Worm (Caenorhabditis elegans): ENCODE results near the gene F56A8.8.

Gene F56A8.8

ce11 chrIII:13275784-13276183, 9.7 kb upstream of the F56A8.8 start (continued):
- no peak for TF ChIP-seq unc-39 (tag; optimal IDR thresholded peaks at IDR 0.05)
- TF ChIP-seq mdt-29 (GFP tag; IDR thresholded peaks at IDR 0.05), result no peak
- no peak for TF ChIP-seq nhr-42 (GFP tag; IDR thresholded peaks at IDR 0.05)
- TF ChIP-seq ZK337.2 (GFP tag; IDR thresholded peaks at IDR 0.05), result 0 out of 2 replicates have a peak, but pooled peaks have one; percentile 44
- TF ChIP-seq mep-1 (tag; optimal IDR thresholded peaks at IDR 0.05), result peak; percentile 74
- TF ChIP-seq lim-7 (GFP tag; IDR thresholded peaks at IDR 0.05), result no peak
- TF ChIP-seq F44E2.7 (GFP tag; IDR thresholded peaks at IDR 0.05), result no peak
- no peak for TF ChIP-seq lir-3 (tag; optimal IDR thresholded peaks at IDR 0.05)
- peak; percentile 21 to 80 for TF ChIP-seq lsy-2 (tag; optimal IDR thresholded peaks at IDR 0.05)
- no peak for TF ChIP-seq lin-29 (GFP tag; IDR thresholded peaks at IDR 0.05)
- no peak for TF ChIP-seq nhr-237 (tag; optimal IDR thresholded peaks at IDR 0.05)
- peak; percentile 85; the same call in 1 of the 2 replicates for TF ChIP-seq egl-43 (GFP tag; IDR thresholded peaks at IDR 0.05)
- no peak for TF ChIP-seq nhr-25 (tag; optimal IDR thresholded peaks at IDR 0.05; ENCODE audit: borderline replicate concordance, insufficient read depth)
- no peak for TF ChIP-seq ztf-7 (tag; optimal IDR thresholded peaks at IDR 0.05)
- TF ChIP-seq T26A8.4 (GFP tag; IDR thresholded peaks at IDR 0.05), result 0 out of 2 replicates have a peak, but pooled peaks have one; percentile 25
- TF ChIP-seq F26F4.8 (GFP tag; conservative IDR thresholded peaks at IDR 0.05), result no peak
- TF ChIP-seq dmd-9 (GFP tag; IDR thresholded peaks at IDR 0.05), result no peak
- no peak for TF ChIP-seq daf-8 (GFP tag; IDR thresholded peaks at IDR 0.05)
- TF ChIP-seq rbr-2 (tag; optimal IDR thresholded peaks at IDR 0.05), result peak; percentile 83
- TF ChIP-seq arid-1 (GFP tag; conservative IDR thresholded peaks at IDR 0.05), result no peak
- no peak for TF ChIP-seq ceh-28 (tag; optimal IDR thresholded peaks at IDR 0.05)
- TF ChIP-seq Y105C5A.15 (GFP tag; IDR thresholded peaks at IDR 0.05), result no peak
- TF ChIP-seq lin-38 (GFP tag; IDR thresholded peaks at IDR 0.05), result peak; percentile 51
- TF ChIP-seq T20F7.1 (GFP tag; optimal IDR thresholded peaks at IDR 0.05), result no peak
- TF ChIP-seq zag-1 (tag; optimal IDR thresholded peaks at IDR 0.05), result peak; percentile 56
- TF ChIP-seq sdz-12 (GFP tag; optimal IDR thresholded peaks at IDR 0.05), result peak; percentile 15
- TF ChIP-seq nhr-111 (GFP tag; optimal IDR thresholded peaks at IDR 0.05), result no peak
- TF ChIP-seq jun-1 (tag; optimal IDR thresholded peaks at IDR 0.05), result no peak
- TF ChIP-seq dve-1 (tag; optimal IDR thresholded peaks at IDR 0.05; ENCODE audit: insufficient read depth), result peak; percentile 60
- no peak for TF ChIP-seq ceh-44 (GFP tag; IDR thresholded peaks at IDR 0.05)
- TF ChIP-seq ZK546.5 (tag; optimal IDR thresholded peaks at IDR 0.05), result no peak
- TF ChIP-seq nhr-48 (tag; optimal IDR thresholded peaks at IDR 0.05), result no peak
- no peak for TF ChIP-seq cey-2 (tag; optimal IDR thresholded peaks at IDR 0.05; ENCODE audit: borderline replicate concordance, insufficient read depth)
- TF ChIP-seq zfp-2 (tag; optimal IDR thresholded peaks at IDR 0.05), result no peak
- peak; percentile 39 for TF ChIP-seq nhr-11 (tag; optimal IDR thresholded peaks at IDR 0.05)
- TF ChIP-seq lin-13 (GFP tag; optimal IDR thresholded peaks at IDR 0.05), result no peak
- no peak for TF ChIP-seq fos-1 (tag; optimal IDR thresholded peaks at IDR 0.05)
- peak; percentile 72 for TF ChIP-seq hmg-1.1 (GFP tag; IDR thresholded peaks at IDR 0.05)

DNA sequence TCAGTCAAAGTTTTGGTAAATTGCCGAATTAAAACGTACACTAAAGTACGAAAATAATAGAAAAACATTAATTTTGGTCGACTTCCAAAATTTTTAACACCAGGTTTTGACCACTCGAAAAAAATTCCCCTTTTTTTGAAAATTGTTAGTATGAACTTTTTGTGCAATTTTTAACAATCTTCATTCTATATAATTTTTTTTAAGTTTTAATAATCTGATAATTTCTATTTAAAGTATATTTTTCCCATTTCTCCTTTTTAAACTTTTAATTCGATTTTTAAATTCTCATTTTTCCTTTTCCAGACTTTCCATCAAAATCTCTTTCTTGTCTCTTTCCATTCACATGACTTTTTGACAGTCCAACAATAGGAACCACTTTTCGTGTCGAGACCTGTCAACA, 8.6 kb upstream of the F56A8.8 start, which contains the start of gene unc-64:
unc-64 (plus strand) TSS at position 301 of the 400 bp plus-strand sequence.
- TF ChIP-seq Y48G9A.11 (GFP tag; IDR thresholded peaks at IDR 0.05), result no peak
- no peak for TF ChIP-seq fkh-10 (GFP tag; optimal IDR thresholded peaks at IDR 0.05)
- TF ChIP-seq F37D6.2 (tag; optimal IDR thresholded peaks at IDR 0.05), result no peak
- no peak for TF ChIP-seq sdz-12 (GFP tag; optimal IDR thresholded peaks at IDR 0.05)
- TF ChIP-seq ztf-11 (tag; optimal IDR thresholded peaks at IDR 0.05), result no peak
- TF ChIP-seq lir-3 (tag; optimal IDR thresholded peaks at IDR 0.05), result no peak
- TF ChIP-seq daf-19 (GFP tag; conservative IDR thresholded peaks at IDR 0.05), result no peak
- TF ChIP-seq egl-43 (GFP tag; IDR thresholded peaks at IDR 0.05), result no peak
- no peak for TF ChIP-seq zag-1 (tag; optimal IDR thresholded peaks at IDR 0.05)
- TF ChIP-seq nhr-6 (tag; optimal IDR thresholded peaks at IDR 0.05), result no peak
- TF ChIP-seq hif-1 (tag; optimal IDR thresholded peaks at IDR 0.05), result no peak
- TF ChIP-seq skn-1 (tag; optimal IDR thresholded peaks at IDR 0.05), result no peak

Data from whole organism, L4 larva.